Fruit fly (Drosophila melanogaster) whole organism, pupa: ENCODE data around the gene CG14441.

ENCODE experiments used
- CG10348 ChIP-seq: fragments of 200-800 bp; sonication (Bioruptor generic); IDR thresholded peaks from 2 replicates; pipeline ENCODE4 v1.3.6; 2022; ENCODE audit warnings: missing biosample characterization, missing genetic modification characterization
- CG12605 ChIP-seq: fragments of 200-800 bp; sonication (Bioruptor generic); IDR thresholded peaks from 2 replicates; pipeline ENCODE4 v1.3.6; 2022; ENCODE audit warnings: missing biosample characterization, missing genetic modification characterization
- CG15710 ChIP-seq: fragments of 200-800 bp; sonication (Bioruptor generic); optimal IDR thresholded peaks from 2 replicates; lab custom pipeline; 2018; ENCODE audit warnings: missing biosample characterization, mild to moderate bottlenecking, missing genetic modification characterization, moderate library complexity
- CG17806 ChIP-seq: fragments of 200-800 bp; sonication (Bioruptor generic); optimal IDR thresholded peaks from 2 replicates; lab custom pipeline; 2018; ENCODE audit warnings: missing biosample characterization, mild to moderate bottlenecking, missing genetic modification characterization, moderate library complexity
- CG34367 ChIP-seq: fragments of 200-800 bp; sonication (Bioruptor generic); optimal IDR thresholded peaks from 2 replicates; lab custom pipeline; 2018; ENCODE audit warnings: missing biosample characterization, mild to moderate bottlenecking, missing genetic modification characterization
- CG4496 ChIP-seq: fragments of 200-800 bp; sonication (Bioruptor generic); IDR thresholded peaks from 3 replicates; pipeline ENCODE4 v1.3.6; 2022; ENCODE audit warnings: missing biosample characterization, missing genetic modification characterization
- CG8159 ChIP-seq: fragments of 200-800 bp; sonication (Bioruptor generic); optimal IDR thresholded peaks from 3 replicates; lab custom pipeline; 2018; ENCODE audit warnings: missing biosample characterization, mild to moderate bottlenecking, missing genetic modification characterization, moderate library complexity
- D1 ChIP-seq: fragments of 200-800 bp; sonication (Bioruptor generic); optimal IDR thresholded peaks from 2 replicates; lab custom pipeline; 2018; ENCODE audit warnings: missing biosample characterization, mild to moderate bottlenecking, missing genetic modification characterization, moderate library complexity
- EcR ChIP-seq: fragments of 200-800 bp; sonication (Bioruptor generic); optimal IDR thresholded peaks from 3 replicates; lab custom pipeline; 2019; ENCODE audit warnings: missing biosample characterization, missing genetic modification characterization, mild to moderate bottlenecking, moderate library complexity, missing genetic modification reagents

DNA sequence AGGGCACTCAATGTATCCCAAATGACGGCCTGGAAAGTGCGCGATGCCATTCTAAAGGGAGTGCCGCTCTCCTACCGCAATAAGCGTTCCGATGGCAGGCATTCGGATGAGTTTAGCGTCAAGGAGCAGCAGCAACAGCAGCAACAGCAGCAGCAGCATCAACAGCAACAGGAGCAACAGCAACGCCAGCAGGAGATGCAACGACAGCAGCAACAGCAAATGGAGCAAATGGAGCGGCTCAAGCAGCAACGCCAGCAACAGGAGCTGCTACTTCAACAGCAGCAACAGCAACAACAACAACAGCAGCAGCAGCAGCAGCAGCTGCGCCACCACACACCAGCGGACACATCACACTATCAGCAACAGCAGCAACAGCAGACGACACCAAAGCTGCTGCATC, 16.9 kb downstream of the CG14441 start:
- TF ChIP-seq CG10348: no peak
- TF ChIP-seq D1 (tag; lab: Kevin White, UChicago): no peak
- no peak for TF ChIP-seq EcR (GFP tag; lab: Kevin White, UChicago)
- TF ChIP-seq CG17806 (tag; lab: Kevin White, UChicago): no peak
- no peak for TF ChIP-seq CG34367 (tag; lab: Kevin White, UChicago)
- TF ChIP-seq CG15710 (tag; lab: Kevin White, UChicago): no peak
- no peak for TF ChIP-seq CG12605
- no peak for TF ChIP-seq CG8159 (tag; lab: Kevin White, UChicago)
- TF ChIP-seq CG4496: no peak
